Fruit fly (Drosophila melanogaster): Measurements from ENCODE around the gene lili.
A peak's percentile ranks its signal among the peaks of the same experiment; 100 is the strongest.

Gene lili

dm6 chr3R:24833652-24834051 is 19.8 kb upstream of the lili start, which contains the start of gene sosie:
sosie (plus strand) TSS chr3R:24833952.
- no peak for TF ChIP-seq Clk (GFP tag; optimal IDR thresholded peaks at IDR 0.05)
- TF ChIP-seq tj (GFP tag; optimal IDR thresholded peaks at IDR 0.05), result no peak
- TF ChIP-seq CG12768 (GFP tag; optimal IDR thresholded peaks at IDR 0.05), result no peak
- no peak for TF ChIP-seq CG7101 (tag; optimal IDR thresholded peaks at IDR 0.05)
- TF ChIP-seq CG5204 (GFP tag; optimal IDR thresholded peaks at IDR 0.05), result no peak
- TF ChIP-seq bab1 (GFP tag; optimal IDR thresholded peaks at IDR 0.05), result no peak
- TF ChIP-seq Mnt (GFP tag; optimal IDR thresholded peaks at IDR 0.05), result no peak
- no peak for TF ChIP-seq CG7045 (GFP tag; optimal IDR thresholded peaks at IDR 0.05)
- TF ChIP-seq ovo (GFP tag; optimal IDR thresholded peaks at IDR 0.05), result no peak
- no peak for TF ChIP-seq CG1620 (GFP tag; optimal IDR thresholded peaks at IDR 0.05)
- no peak for TF ChIP-seq Hr96 (GFP tag; optimal IDR thresholded peaks at IDR 0.05)

- TF ChIP-seq tj (GFP tag; optimal IDR thresholded peaks at IDR 0.05) (peak; percentile 35), CG12768 (GFP tag; optimal IDR thresholded peaks at IDR 0.05) (no peak), pad (GFP tag; optimal IDR thresholded peaks at IDR 0.05) (peak; percentile 36), cic (GFP tag; optimal IDR thresholded peaks at IDR 0.05) (no peak), cnc (optimal IDR thresholded peaks at IDR 0.05) (no peak), kay (GFP tag; ENCODE audit: borderline replicate concordance) (peak; percentile 62), CG7101 (tag; optimal IDR thresholded peaks at IDR 0.05) (peak; percentile 67), Clk (GFP tag; optimal IDR thresholded peaks at IDR 0.05) (no peak), Mnt (GFP tag; optimal IDR thresholded peaks at IDR 0.05) (peak; percentile 25), CG14711 (tag; optimal IDR thresholded peaks at IDR 0.05) (peak; percentile 67), bab1 (GFP tag; optimal IDR thresholded peaks at IDR 0.05) (peak; percentile 76), CG33017 (tag; optimal IDR thresholded peaks at IDR 0.05) (peak; percentile 37), CG11617 (GFP tag; optimal IDR thresholded peaks at IDR 0.05) (peak; percentile 54), ovo (GFP tag; optimal IDR thresholded peaks at IDR 0.05) (peak; percentile 46), CG1620 (GFP tag; optimal IDR thresholded peaks at IDR 0.05) (peak; percentile 67), Hr96 (GFP tag; optimal IDR thresholded peaks at IDR 0.05) (no peak), toe (GFP tag; optimal IDR thresholded peaks at IDR 0.05) (peak; percentile 71), CG5204 (GFP tag; optimal IDR thresholded peaks at IDR 0.05) (peak; percentile 40), Crg-1 (GFP tag; optimal IDR thresholded peaks at IDR 0.05) (peak; percentile 14), CG7045 (GFP tag; optimal IDR thresholded peaks at IDR 0.05) (peak; percentile 41)
Observed at dm6 chr3R:24829887-24830351, 16.1 kb upstream of the lili start, which contains the start of the genes Kaz and CG43273. Kaz (minus strand) TSS chr3R:24829959. CG43273 (plus strand) TSS chr3R:24830301.

- no peak for TF ChIP-seq CG12768 (GFP tag; optimal IDR thresholded peaks at IDR 0.05)
- peak; percentile 35 for TF ChIP-seq kay (GFP tag; ENCODE audit: borderline replicate concordance)
Observed at dm6 chr3R:24828234-24828633, 14.4 kb upstream of the lili start, which contains the start of gene RabX4. RabX4 (minus strand) TSS chr3R:24828409.

DNA sequence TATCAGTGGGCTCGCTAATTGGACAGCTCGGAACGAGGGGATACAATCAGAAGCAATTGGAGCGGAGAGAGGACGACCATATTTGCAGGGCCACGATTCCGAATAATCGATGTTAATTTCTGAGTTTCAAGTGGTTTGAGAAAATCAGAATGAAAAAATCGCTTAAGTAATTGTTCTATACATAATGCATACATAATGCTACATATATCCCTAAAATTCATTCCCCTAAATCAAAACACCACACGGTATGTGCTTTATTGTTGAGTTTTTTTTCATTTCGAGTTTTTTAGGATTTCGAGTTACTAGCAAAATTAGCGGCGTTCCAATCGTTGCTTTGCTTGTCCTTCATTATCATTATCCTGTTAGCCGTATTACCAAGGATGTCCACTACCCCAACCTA is 11.7 kb upstream of the lili start, which contains the start of gene niki:
Gene niki (minus strand): TSS at position 101 of the 400 bp plus-strand sequence.
- TF ChIP-seq CG11617 (GFP tag; optimal IDR thresholded peaks at IDR 0.05) (no peak), Hr96 (GFP tag; optimal IDR thresholded peaks at IDR 0.05) (no peak), CG12768 (GFP tag; optimal IDR thresholded peaks at IDR 0.05) (no peak), tj (GFP tag; optimal IDR thresholded peaks at IDR 0.05) (no peak), cnc (optimal IDR thresholded peaks at IDR 0.05) (no peak), cic (GFP tag; optimal IDR thresholded peaks at IDR 0.05) (no peak), CG5204 (GFP tag; optimal IDR thresholded peaks at IDR 0.05) (no peak), Clk (GFP tag; optimal IDR thresholded peaks at IDR 0.05) (no peak), pad (GFP tag; optimal IDR thresholded peaks at IDR 0.05) (no peak), bab1 (GFP tag; optimal IDR thresholded peaks at IDR 0.05) (no peak), toe (GFP tag; optimal IDR thresholded peaks at IDR 0.05) (no peak), CG14711 (tag; optimal IDR thresholded peaks at IDR 0.05) (no peak), Crg-1 (GFP tag; optimal IDR thresholded peaks at IDR 0.05) (no peak)

dm6 chr3R:24823061-24823460 is 9.2 kb upstream of the lili start:
- TF ChIP-seq Clk (GFP tag; optimal IDR thresholded peaks at IDR 0.05), result no peak
- no peak for TF ChIP-seq CG14711 (tag; optimal IDR thresholded peaks at IDR 0.05)

dm6 chr3R:24816993-24817854 is 3.4 kb upstream of the lili start, which contains the start of the genes CG5808 and Saf-B:
CG5808 (minus strand) TSS chr3R:24817007.
Saf-B (plus strand) TSS chr3R:24817464.
- no peak for TF ChIP-seq CG33017 (tag; optimal IDR thresholded peaks at IDR 0.05)
- TF ChIP-seq CG12768 (GFP tag; optimal IDR thresholded peaks at IDR 0.05), result peak; percentile 38
- no peak for TF ChIP-seq ovo (GFP tag; optimal IDR thresholded peaks at IDR 0.05)
- no peak for TF ChIP-seq CG7101 (tag; optimal IDR thresholded peaks at IDR 0.05)
- no peak for TF ChIP-seq cnc (optimal IDR thresholded peaks at IDR 0.05)
- no peak for TF ChIP-seq Mnt (GFP tag; optimal IDR thresholded peaks at IDR 0.05)
- TF ChIP-seq kay (GFP tag; ENCODE audit: borderline replicate concordance), result no peak
- no peak for TF ChIP-seq CG7045 (GFP tag; optimal IDR thresholded peaks at IDR 0.05)
- TF ChIP-seq Hr96 (GFP tag; optimal IDR thresholded peaks at IDR 0.05), result no peak
- TF ChIP-seq CG1620 (GFP tag; optimal IDR thresholded peaks at IDR 0.05), result peak; percentile 53
- no peak for TF ChIP-seq pad (GFP tag; optimal IDR thresholded peaks at IDR 0.05)
- TF ChIP-seq cic (GFP tag; optimal IDR thresholded peaks at IDR 0.05), result no peak
- TF ChIP-seq tj (GFP tag; optimal IDR thresholded peaks at IDR 0.05), result peak; percentile 5
- TF ChIP-seq toe (GFP tag; optimal IDR thresholded peaks at IDR 0.05), result no peak
- TF ChIP-seq Crg-1 (GFP tag; optimal IDR thresholded peaks at IDR 0.05), result no peak
- TF ChIP-seq CG5204 (GFP tag; optimal IDR thresholded peaks at IDR 0.05), result no peak
- TF ChIP-seq CG11617 (GFP tag; optimal IDR thresholded peaks at IDR 0.05), result peak; percentile 45
- TF ChIP-seq bab1 (GFP tag; optimal IDR thresholded peaks at IDR 0.05), result no peak
- peak; percentile 44 for TF ChIP-seq CG14711 (tag; optimal IDR thresholded peaks at IDR 0.05)
- TF ChIP-seq Clk (GFP tag; optimal IDR thresholded peaks at IDR 0.05), result no peak

All from whole organism, adult.